Fruit fly (Drosophila melanogaster) whole organism, embryonic: ENCODE data around the gene NimB4.

Experiments used
- Abd-B ChIP-seq: fragments of 200-800 bp; sonication (Bioruptor generic); optimal IDR thresholded peaks from 2 replicates; lab custom pipeline; 2018; ENCODE audit warnings: missing biosample characterization, mild to moderate bottlenecking, missing genetic modification characterization, moderate library complexity
- Blimp-1 ChIP-seq: fragments of 200-800 bp; sonication (Bioruptor generic); optimal IDR thresholded peaks from 3 replicates; lab custom pipeline; 2018; ENCODE audit warnings: missing biosample characterization, missing genetic modification characterization, mild to moderate bottlenecking, moderate library complexity, missing genetic modification reagents
- CG10543 ChIP-seq: fragments of 200-800 bp; sonication (Bioruptor generic); optimal IDR thresholded peaks from 3 replicates; lab custom pipeline; 2017; ENCODE audit warnings: missing biosample characterization, mild to moderate bottlenecking, missing genetic modification characterization, moderate library complexity
- CG11456 ChIP-seq: fragments of 200-800 bp; sonication (Bioruptor generic); IDR thresholded peaks from 3 replicates; pipeline ENCODE4 v1.3.6; 2022; ENCODE audit warnings: missing biosample characterization, missing genetic modification characterization
- CG13287 ChIP-seq: fragments of 200-800 bp; sonication (Bioruptor generic); IDR thresholded peaks from 2 replicates; pipeline ENCODE4 v1.3.6; 2022; ENCODE audit warnings: missing biosample characterization, missing genetic modification characterization; ENCODE audit not compliant: partially characterized antibody
- CG15011 ChIP-seq: fragments of 200-800 bp; sonication (Bioruptor generic); optimal IDR thresholded peaks from 3 replicates; lab custom pipeline; 2018; ENCODE audit warnings: missing biosample characterization, mild to moderate bottlenecking, missing genetic modification characterization
- CG15601 ChIP-seq: fragments of 200-800 bp; sonication (Bioruptor generic); optimal IDR thresholded peaks from 3 replicates; lab custom pipeline; 2019; ENCODE audit warnings: missing biosample characterization, mild to moderate bottlenecking, missing genetic modification characterization, moderate library complexity
- CG16863 ChIP-seq: fragments of 200-800 bp; sonication (Bioruptor generic); optimal IDR thresholded peaks from 3 replicates; lab custom pipeline; 2016; ENCODE audit warnings: missing biosample characterization, missing genetic modification characterization
- CG17328 ChIP-seq: fragments of 200-800 bp; sonication (Bioruptor generic); IDR thresholded peaks from 2 replicates; pipeline ENCODE4 v1.3.6; 2022; ENCODE audit warnings: missing biosample characterization, missing genetic modification characterization
- CG18011 ChIP-seq: fragments of 200-800 bp; sonication (Bioruptor generic); optimal IDR thresholded peaks from 2 replicates; lab custom pipeline; 2017; ENCODE audit warnings: missing biosample characterization, missing genetic modification characterization, mild to moderate bottlenecking, moderate library complexity, missing genotype
- CG34376 ChIP-seq: fragments of 200-800 bp; sonication (Bioruptor generic); optimal IDR thresholded peaks from 2 replicates; lab custom pipeline; 2018; ENCODE audit warnings: missing biosample characterization, mild to moderate bottlenecking, missing genetic modification characterization
- CG5245 ChIP-seq: fragments of 200-800 bp; sonication (Bioruptor generic); optimal IDR thresholded peaks from 3 replicates; lab custom pipeline; 2016; ENCODE audit warnings: missing biosample characterization, missing genetic modification characterization
- CG5953 ChIP-seq: fragments of 200-800 bp; sonication (Bioruptor generic); IDR thresholded peaks from 2 replicates; pipeline ENCODE4 v1.3.6; 2022; ENCODE audit warnings: missing biosample characterization, missing genetic modification characterization
- CG6689 ChIP-seq: fragments of 200-800 bp; sonication (Bioruptor generic); IDR thresholded peaks from 2 replicates; pipeline ENCODE4 v1.3.6; 2022; ENCODE audit warnings: missing biosample characterization, missing genetic modification characterization
- CG8281 ChIP-seq: fragments of 200-800 bp; sonication (Bioruptor generic); optimal IDR thresholded peaks from 2 replicates; lab custom pipeline; 2018; ENCODE audit warnings: missing biosample characterization, mild to moderate bottlenecking, missing genetic modification characterization, moderate library complexity
- D19B ChIP-seq: fragments of 200-800 bp; sonication (Bioruptor generic); optimal IDR thresholded peaks from 2 replicates; lab custom pipeline; 2017; ENCODE audit warnings: missing biosample characterization, mild to moderate bottlenecking, missing genetic modification characterization
- Dref ChIP-seq: fragments of 200-800 bp; sonication (Bioruptor generic); IDR thresholded peaks from 2 replicates; pipeline ENCODE4 v1.3.6; 2022; ENCODE audit warnings: missing biosample characterization, missing genetic modification characterization
- Drgx ChIP-seq: fragments of 200-800 bp; sonication (Bioruptor generic); IDR thresholded peaks from 2 replicates; pipeline ENCODE4 v1.3.6; 2022; ENCODE audit warnings: missing biosample characterization, missing genetic modification characterization
- Ets65A ChIP-seq: fragments of 200-800 bp; sonication (Bioruptor generic); peaks from one replicate; lab custom pipeline; 2016; ENCODE audit warnings: missing biosample characterization, missing genetic modification characterization
- Oaz ChIP-seq: fragments of 200-800 bp; sonication (Bioruptor generic); IDR thresholded peaks from 2 replicates; pipeline ENCODE4 v1.3.6; 2022; ENCODE audit warnings: missing biosample characterization, missing genetic modification characterization
- Optix ChIP-seq: fragments of 200-800 bp; sonication (Bioruptor generic); IDR thresholded peaks from 3 replicates; pipeline ENCODE4 v1.3.6; 2022; ENCODE audit warnings: missing biosample characterization, missing genetic modification characterization
- Pdp1 ChIP-seq, 2 experiments: fragments of 200-800 bp; sonication (Bioruptor generic); optimal IDR thresholded peaks; 3 replicates each; lab custom pipeline; 2016; ENCODE audit warnings: missing biosample characterization in 2 of 2, missing genetic modification characterization in 2 of 2, mild to moderate bottlenecking in 1 of 2, moderate library complexity in 1 of 2
- amos ChIP-seq: fragments of 200-800 bp; sonication (Bioruptor generic); IDR thresholded peaks from 2 replicates; pipeline ENCODE4 v1.3.6; 2022; ENCODE audit warnings: missing biosample characterization, missing genetic modification characterization; ENCODE audit not compliant: partially characterized antibody
- bsh ChIP-seq, 2 experiments: fragments of 200-800 bp; sonication (Bioruptor generic); optimal IDR thresholded peaks; 2 replicates each; lab custom pipeline; 2017 to 2018; ENCODE audit warnings: mild to moderate bottlenecking in 2 of 2, missing biosample characterization in 2 of 2, missing genetic modification characterization in 2 of 2, moderate library complexity in 1 of 2
- dati ChIP-seq: fragments of 200-800 bp; sonication (Bioruptor generic); IDR thresholded peaks from 2 replicates; pipeline ENCODE4 v1.3.6; 2022; ENCODE audit warnings: missing biosample characterization, missing genetic modification characterization
- fru ChIP-seq: fragments of >200 bp; optimal IDR thresholded peaks from 2 replicates; lab custom pipeline; 2017
- gcm2 ChIP-seq: fragments of 200-800 bp; sonication (Bioruptor generic); optimal IDR thresholded peaks from 2 replicates; lab custom pipeline; 2016; ENCODE audit warnings: missing biosample characterization, missing genetic modification characterization
- h ChIP-seq: fragments of >200 bp; optimal IDR thresholded peaks from 2 replicates; lab custom pipeline; 2017
- kay ChIP-seq: fragments of 200-800 bp; sonication (Bioruptor generic); optimal IDR thresholded peaks from 2 replicates; lab custom pipeline; 2016; ENCODE audit warnings: missing biosample characterization, missing genetic modification characterization
- ken ChIP-seq: fragments of 200-800 bp; sonication (Bioruptor generic); IDR thresholded peaks from 3 replicates; pipeline ENCODE4 v1.3.6; 2022; ENCODE audit warnings: missing biosample characterization, missing genetic modification characterization
- lab ChIP-seq: fragments of 200-800 bp; sonication (Bioruptor generic); optimal IDR thresholded peaks from 3 replicates; lab custom pipeline; 2017; ENCODE audit warnings: missing biosample characterization, missing genetic modification characterization, mild to moderate bottlenecking, moderate library complexity, missing genetic modification reagents
- mld ChIP-seq: fragments of 200-800 bp; sonication (Bioruptor generic); IDR thresholded peaks from 3 replicates; pipeline ENCODE4 v1.3.6; 2022; ENCODE audit warnings: missing biosample characterization, missing genetic modification characterization; ENCODE audit not compliant: partially characterized antibody
- nom ChIP-seq: fragments of 200-800 bp; sonication (Bioruptor generic); optimal IDR thresholded peaks from 2 replicates; lab custom pipeline; 2017; ENCODE audit warnings: missing biosample characterization, missing genetic modification characterization, mild to moderate bottlenecking, moderate library complexity, missing genetic modification reagents
- scrt ChIP-seq: fragments of 200-800 bp; sonication (Bioruptor generic); optimal IDR thresholded peaks from 2 replicates; lab custom pipeline; 2018; ENCODE audit warnings: missing biosample characterization, mild to moderate bottlenecking, missing genetic modification characterization, moderate library complexity
- sim ChIP-seq: fragments of 200-800 bp; sonication (Bioruptor generic); IDR thresholded peaks from 2 replicates; pipeline ENCODE4 v1.3.6; 2022; ENCODE audit warnings: missing biosample characterization, missing genetic modification characterization
- slbo ChIP-seq: fragments of 200-800 bp; sonication (Bioruptor generic); IDR thresholded peaks from 2 replicates; pipeline ENCODE4 v1.3.6; 2022; ENCODE audit warnings: missing biosample characterization, missing genetic modification characterization
- sna ChIP-seq: fragments of 200-800 bp; sonication (Bioruptor generic); IDR thresholded peaks from 2 replicates; pipeline ENCODE4 v1.3.6; 2022; ENCODE audit warnings: missing biosample characterization, missing genetic modification characterization; ENCODE audit not compliant: partially characterized antibody
- ssp ChIP-seq: fragments of 200-800 bp; sonication (Bioruptor generic); IDR thresholded peaks from 2 replicates; pipeline ENCODE4 v1.3.6; 2022; ENCODE audit warnings: missing biosample characterization, missing genetic modification characterization
- stwl ChIP-seq: fragments of 200-800 bp; sonication (Bioruptor generic); optimal IDR thresholded peaks from 3 replicates; lab custom pipeline; 2018; ENCODE audit warnings: missing biosample characterization, mild to moderate bottlenecking, missing genetic modification characterization, moderate library complexity
- sug ChIP-seq: fragments of 200-800 bp; optimal IDR thresholded peaks from 2 replicates; lab custom pipeline; 2019; ENCODE audit warnings: missing biosample characterization, mild to moderate bottlenecking, missing genetic modification characterization, moderate library complexity
- unpg ChIP-seq: fragments of 200-800 bp; sonication (Bioruptor generic); optimal IDR thresholded peaks from 3 replicates; lab custom pipeline; 2018; ENCODE audit warnings: missing biosample characterization, mild to moderate bottlenecking, missing genetic modification characterization, moderate library complexity
- zfh1 ChIP-seq: fragments of 200-800 bp; sonication (Bioruptor generic); IDR thresholded peaks from 3 replicates; pipeline ENCODE4 v1.3.6; 2022; ENCODE audit warnings: missing biosample characterization, missing genetic modification characterization

The NimB4 gene

DNA sequence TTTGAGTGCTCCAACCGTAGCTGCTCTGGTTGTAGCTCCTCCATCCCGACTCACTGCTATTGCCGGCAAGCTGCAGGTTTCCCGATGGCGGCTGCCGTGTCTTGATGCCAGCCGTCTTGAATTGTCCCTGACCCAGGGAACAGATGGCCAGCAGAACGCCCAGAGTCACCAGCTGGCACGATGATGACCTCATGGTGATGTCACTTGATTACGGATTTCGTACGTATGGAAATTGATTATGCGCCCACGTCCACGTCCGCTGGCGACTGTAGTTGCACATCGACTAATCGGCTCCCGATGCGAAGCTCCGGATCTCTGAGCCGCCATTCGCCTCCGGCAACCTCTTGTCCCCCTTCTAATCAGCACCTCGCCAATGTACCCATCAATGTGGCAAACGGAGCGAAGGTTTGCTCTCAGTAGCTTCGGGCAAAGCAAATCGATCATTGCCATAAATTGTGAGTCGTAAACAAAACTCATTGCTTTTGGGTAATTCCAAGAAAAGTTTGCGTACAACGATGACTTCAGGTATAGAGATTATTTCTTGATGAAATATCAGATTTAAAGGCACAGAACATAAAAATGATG, 3.0 kb downstream of the NimB4 start, which contains the start of gene NimB2:
NimB2 (minus strand) TSS at position 287 of the 585 bp plus-strand sequence.
- TF ChIP-seq CG5245 (GFP tag; lab: Kevin White, UChicago) (no peak), CG10543 (GFP tag; lab: Kevin White, UChicago) (peak; percentile 21), CG34376 (GFP tag; lab: Kevin White, UChicago) (peak; percentile 81), sna (GFP tag; lab: Robert Waterston, UW) (no peak), Pdp1 (GFP tag; optimal IDR thresholded peaks at IDR 0.05; lab: Kevin White, UChicago) (peak in 1 of 2 experiments; percentile 14), sug (tag; lab: Kevin White, UChicago) (peak; percentile 19)
- TF ChIP-seq, all 482 proteins: peak for 4

DNA sequence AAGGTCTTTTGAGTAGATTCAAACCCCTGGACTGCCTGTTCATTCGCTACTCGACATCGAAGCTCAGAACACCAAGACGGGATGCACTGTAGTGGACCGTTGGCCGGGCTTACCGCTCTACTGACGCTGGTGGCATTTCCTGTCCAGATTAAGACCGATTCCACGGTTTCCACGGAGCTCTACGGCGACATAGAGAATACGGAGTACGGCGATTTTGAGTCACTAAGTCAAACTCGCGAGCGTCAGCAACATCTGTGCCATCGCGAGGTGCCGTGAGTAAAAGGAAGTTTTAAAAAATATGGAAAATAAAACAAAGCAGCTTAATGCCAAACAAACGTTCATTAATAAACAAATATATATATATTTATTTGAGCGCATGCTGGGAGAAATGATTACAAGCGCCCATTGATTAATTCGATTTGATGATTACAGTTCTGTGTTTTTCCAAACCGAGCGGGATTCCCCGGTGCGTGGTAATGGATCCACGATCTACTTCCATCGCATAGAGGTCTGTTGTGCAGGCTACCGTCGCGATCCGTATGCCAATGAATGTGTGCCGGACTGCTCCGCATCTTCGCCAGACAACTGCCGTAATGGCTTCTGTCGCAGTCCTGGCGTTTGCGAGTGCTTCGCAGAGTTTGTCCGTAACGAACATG, 6.2 kb downstream of the NimB4 start, which contains the start of gene NimB1:
NimB1 (plus strand) TSS at position 41 of the 656 bp plus-strand sequence.
- TF ChIP-seq Ets65A (GFP tag; lab: Kevin White, UChicago) (peak; percentile 67), ssp (GFP tag; lab: Robert Waterston, UW) (no peak), sim (GFP tag; lab: Robert Waterston, UW) (no peak)

DNA sequence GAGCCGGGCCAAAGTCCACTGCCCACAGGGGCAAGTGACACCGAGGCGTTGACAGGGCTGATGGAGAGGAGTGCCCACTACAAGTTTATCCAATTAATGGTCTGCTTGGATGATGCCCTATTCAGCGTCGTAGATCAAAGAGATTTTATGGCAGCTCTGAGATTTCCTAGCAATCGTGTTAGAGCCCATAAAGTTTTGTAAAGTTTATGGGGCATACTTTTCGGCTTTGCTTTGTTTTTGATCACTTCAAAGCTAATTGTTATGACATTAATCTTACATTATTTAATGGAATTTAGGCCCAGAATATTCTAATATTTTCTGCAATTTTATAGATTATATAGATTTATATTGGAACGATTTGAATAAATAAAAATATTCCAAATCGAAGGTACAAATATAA, 9.4 kb downstream of the NimB4 start:
- TF ChIP-seq CG5953 (GFP tag; lab: Robert Waterston, UW) = no peak
- TF ChIP-seq stwl (tag; lab: Kevin White, UChicago) = peak; percentile 50
- 0 out of 3 replicates have a peak, but pooled peaks have one; percentile 4 for TF ChIP-seq CG11456 (GFP tag; lab: Robert Waterston, UW)
- TF ChIP-seq CG17328 = no peak
- peak; percentile 95 for TF ChIP-seq CG18011 (GFP tag; lab: Kevin White, UChicago)
- peak; percentile 27 for TF ChIP-seq Abd-B (GFP tag; lab: Kevin White, UChicago)
- no peak for TF ChIP-seq CG13287 (GFP tag; lab: Robert Waterston, UW)
- TF ChIP-seq lab (GFP tag; lab: Kevin White, UChicago) = no peak
- no peak for TF ChIP-seq ken (GFP tag; lab: Robert Waterston, UW)
- TF ChIP-seq CG15601 = no peak
- no peak for TF ChIP-seq unpg (GFP tag; lab: Kevin White, UChicago)
- no peak for TF ChIP-seq dati (GFP tag; lab: Robert Waterston, UW)
- TF ChIP-seq Optix (GFP tag; lab: Robert Waterston, UW) = 0 out of 3 replicates have a peak, but pooled peaks have one; percentile 10
- TF ChIP-seq Dref = no peak
- no peak for TF ChIP-seq amos (GFP tag; lab: Robert Waterston, UW)

DNA sequence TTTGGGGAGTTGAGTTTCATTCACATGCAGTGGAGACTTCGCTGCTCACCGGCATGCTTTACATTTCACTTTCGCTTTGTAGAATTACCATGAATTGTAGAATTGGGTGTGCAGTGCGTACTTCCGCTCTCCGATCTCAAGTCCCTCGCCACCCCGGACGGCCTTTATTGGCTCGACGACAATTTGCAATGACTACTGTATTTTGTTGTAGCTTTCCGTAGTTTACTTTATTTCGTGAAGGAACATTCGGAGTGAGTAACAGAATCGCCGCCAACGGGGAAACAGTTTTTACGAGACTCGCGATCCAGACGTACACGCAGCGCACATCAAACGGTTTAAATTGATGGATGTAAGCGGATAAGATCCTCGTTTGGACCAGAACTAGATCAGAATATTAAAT, 12.5 kb downstream of the NimB4 start, which contains the start of gene NimA:
NimA (plus strand) TSS at position 301 of the 400 bp plus-strand sequence.
- TF ChIP-seq Drgx (GFP tag; lab: Robert Waterston, UW) (0 out of 2 replicates have a peak, but pooled peaks have one; percentile 21), CG6689 (GFP tag; lab: Robert Waterston, UW) (no peak), Blimp-1 (GFP tag; lab: Kevin White, UChicago) (peak; percentile 17), mld (GFP tag; lab: Robert Waterston, UW) (no peak)
- TF ChIP-seq, all 482 proteins: peak for 2

DNA sequence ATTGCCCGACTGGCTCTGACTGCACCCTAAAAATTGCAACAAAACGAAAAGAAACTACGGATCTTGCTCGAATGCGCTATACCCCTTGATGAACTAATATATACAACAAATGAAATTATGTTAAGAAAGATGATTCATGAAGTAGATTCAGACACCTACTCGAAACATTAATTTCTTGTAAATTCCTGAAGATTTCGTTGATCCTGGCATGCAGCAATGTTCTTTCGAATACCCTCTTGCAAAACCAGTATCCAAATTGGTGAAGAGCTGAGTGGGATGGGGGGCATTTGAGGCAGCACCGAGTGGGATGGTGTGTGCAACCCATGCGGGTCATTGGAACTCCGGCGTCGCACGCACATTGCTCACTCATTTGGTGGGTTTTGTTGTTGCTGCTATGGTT, 14.0 kb downstream of the NimB4 start:
- TF ChIP-seq CG15011 (GFP tag; lab: Kevin White, UChicago) = no peak
- no peak for TF ChIP-seq h
- TF ChIP-seq D19B (GFP tag; lab: Kevin White, UChicago) = no peak
- TF ChIP-seq Oaz = no peak
- TF ChIP-seq slbo (GFP tag; lab: Robert Waterston, UW) = 0 out of 2 replicates have a peak, but pooled peaks have one; percentile 10
- no peak for TF ChIP-seq gcm2 (GFP tag; lab: Kevin White, UChicago)
- no peak for TF ChIP-seq kay (GFP tag; lab: Kevin White, UChicago)
- TF ChIP-seq nom = peak; percentile 61
- TF ChIP-seq CG16863 = peak; percentile 6
- TF ChIP-seq CG8281 (tag; lab: Kevin White, UChicago) = no peak
- no peak for TF ChIP-seq scrt (GFP tag; lab: Kevin White, UChicago)
- peak; percentile 97 for TF ChIP-seq Drgx (GFP tag; lab: Robert Waterston, UW)
- TF ChIP-seq fru (lab: Kevin White, UChicago) = no peak
- TF ChIP-seq bsh (GFP tag; optimal IDR thresholded peaks at IDR 0.05; lab: Kevin White, UChicago) = peak in 1 of 2 experiments; percentile 84
- TF ChIP-seq zfh1 (GFP tag; lab: Robert Waterston, UW) = no peak
